Worm (Caenorhabditis elegans) whole organism, L1 larva: ENCODE results near the gene lin-2.

Experiments used
- C04F5.9 ChIP-seq: sonication (generic microtip); optimal IDR thresholded peaks from 2 replicates; lab custom pipeline; 2016; ENCODE audit warnings: missing genetic modification characterization, missing compliant biosample characterization
- C16A3.4 ChIP-seq: fragments of 150-350 bp; optimal IDR thresholded peaks from 2 replicates; lab custom pipeline; 2014; ENCODE audit warnings: missing biosample characterization, missing genetic modification characterization
- C34B4.2 ChIP-seq: sonication (generic microtip); optimal IDR thresholded peaks from 2 replicates; lab custom pipeline; 2017; ENCODE audit warnings: mild to moderate bottlenecking, missing genetic modification characterization, missing compliant biosample characterization
- Y116A8C.19 ChIP-seq: sonication (generic microtip); optimal IDR thresholded peaks from 2 replicates; lab custom pipeline; 2016; ENCODE audit warnings: missing compliant biosample characterization, missing genetic modification characterization, borderline replicate concordance
- aha-1 ChIP-seq: fragments of 150-350 bp; optimal IDR thresholded peaks from 2 replicates; lab custom pipeline; 2014; ENCODE audit warnings: missing biosample characterization, missing genetic modification characterization
- aly-2 ChIP-seq: fragments of 150-350 bp; optimal IDR thresholded peaks from 2 replicates; lab custom pipeline; 2014; ENCODE audit warnings: missing biosample characterization, missing genetic modification characterization
- blmp-1 ChIP-seq: fragments of 150-350 bp; optimal IDR thresholded peaks from 2 replicates; lab custom pipeline; 2014; ENCODE audit warnings: missing biosample characterization, missing genetic modification characterization
- ceh-63 ChIP-seq: fragments of 200-800 bp; sonication (Bioruptor generic); optimal IDR thresholded peaks from 2 replicates; lab custom pipeline; 2018; ENCODE audit warnings: mild to moderate bottlenecking, missing genetic modification characterization, missing compliant biosample characterization
- ceh-88 ChIP-seq: fragments of 200-800 bp; sonication (Bioruptor generic); IDR thresholded peaks from 2 replicates; pipeline ENCODE4 v1.3.6; 2022; ENCODE audit warnings: missing genetic modification characterization, missing compliant biosample characterization
- ces-1 ChIP-seq: fragments of 150-350 bp; optimal IDR thresholded peaks from 2 replicates; lab custom pipeline; 2014; ENCODE audit warnings: missing biosample characterization, missing genetic modification reagents, missing genetic modification characterization
- efl-3 ChIP-seq: fragments of 200-800 bp; sonication (Bioruptor generic); optimal IDR thresholded peaks from 2 replicates; lab custom pipeline; 2018; ENCODE audit warnings: mild to moderate bottlenecking, missing genetic modification characterization, missing compliant biosample characterization
- egl-27 ChIP-seq, 2 experiments: fragments of 150-350 bp in 1 of 2; sonication (generic microtip); optimal IDR thresholded peaks; 3 replicates each; lab custom pipeline; 2017 to 2018; ENCODE audit warnings: missing biosample characterization in 2 of 2, missing genetic modification characterization in 2 of 2, missing genetic modification reagents in 2 of 2
- elt-2 ChIP-seq: sonication (generic microtip); optimal IDR thresholded peaks from 2 replicates; lab custom pipeline; 2016; ENCODE audit warnings: missing genetic modification characterization, mild to moderate bottlenecking, inconsistent platforms, missing compliant biosample characterization, missing genetic modification reagents
- elt-3 ChIP-seq, 6 experiments: fragments of 150-350 bp in 1 of 6; sonication (generic microtip); optimal IDR thresholded peaks; 2 replicates each; lab custom pipeline; 2017 to 2018; ENCODE audit warnings: missing biosample characterization in 6 of 6, missing genetic modification characterization in 6 of 6, inconsistent platforms in 1 of 6
- fkh-10 ChIP-seq: sonication (generic microtip); optimal IDR thresholded peaks from 2 replicates; lab custom pipeline; 2017; ENCODE audit warnings: missing biosample characterization, missing genetic modification reagents, missing genetic modification characterization
- hlh-17 ChIP-seq: fragments of 200-800 bp; sonication (Bioruptor generic); optimal IDR thresholded peaks from 2 replicates; lab custom pipeline; 2018; ENCODE audit warnings: missing genetic modification characterization, mild to moderate bottlenecking, missing compliant biosample characterization, moderate library complexity, borderline replicate concordance
- irx-1 ChIP-seq: sonication (generic microtip); optimal IDR thresholded peaks from 2 replicates; lab custom pipeline; 2016; ENCODE audit warnings: missing genetic modification characterization, missing compliant biosample characterization
- isw-1 ChIP-seq: fragments of 200-800 bp; sonication (Bioruptor generic); IDR thresholded peaks from 2 replicates; pipeline ENCODE4 v1.3.6; 2022; ENCODE audit warnings: missing genetic modification characterization, missing compliant biosample characterization
- jun-1 ChIP-seq: fragments of 150-350 bp; optimal IDR thresholded peaks from 2 replicates; lab custom pipeline; 2014; ENCODE audit warnings: missing biosample characterization, missing genetic modification reagents, missing genetic modification characterization
- lin-13 ChIP-seq: fragments of 150-350 bp; optimal IDR thresholded peaks from 2 replicates; lab custom pipeline; 2014; ENCODE audit warnings: missing biosample characterization, missing genetic modification reagents, missing genetic modification characterization
- lin-14 ChIP-seq: fragments of 200-800 bp; sonication (Bioruptor generic); optimal IDR thresholded peaks from 2 replicates; lab custom pipeline; 2018; ENCODE audit warnings: mild to moderate bottlenecking, missing genetic modification characterization, moderate library complexity, missing compliant biosample characterization
- lin-15B ChIP-seq: fragments of 150-350 bp; sonication (generic microtip); optimal IDR thresholded peaks from 3 replicates; lab custom pipeline; 2014; ENCODE audit warnings: missing biosample characterization, missing genetic modification characterization
- lin-39 ChIP-seq: fragments of 150-350 bp; optimal IDR thresholded peaks from 2 replicates; lab custom pipeline; 2014; ENCODE audit warnings: missing biosample characterization, missing genetic modification reagents, missing genetic modification characterization
- mab-9 ChIP-seq: fragments of 200-800 bp; sonication (Bioruptor generic); IDR thresholded peaks from 2 replicates; pipeline ENCODE4 v1.3.6; 2022; ENCODE audit warnings: missing genetic modification reagents, missing genetic modification characterization, missing compliant biosample characterization
- mef-2 ChIP-seq: fragments of 150-350 bp; optimal IDR thresholded peaks from 2 replicates; lab custom pipeline; 2014; ENCODE audit warnings: missing biosample characterization, missing genetic modification characterization
- nhr-12 ChIP-seq: sonication (generic microtip); optimal IDR thresholded peaks from 2 replicates; lab custom pipeline; 2017; ENCODE audit warnings: missing biosample characterization, missing genetic modification characterization
- nhr-19 ChIP-seq: fragments of 200-800 bp; sonication (Bioruptor generic); conservative IDR thresholded peaks from 2 replicates; pipeline ENCODE4 v1.3.6; 2022; ENCODE audit warnings: missing genetic modification characterization, missing compliant biosample characterization
- nhr-20 ChIP-seq: sonication (generic microtip); optimal IDR thresholded peaks from 2 replicates; lab custom pipeline; 2016; ENCODE audit warnings: mild to moderate bottlenecking, missing genetic modification characterization, missing compliant biosample characterization
- nhr-237 ChIP-seq: fragments of 150-350 bp; optimal IDR thresholded peaks from 2 replicates; lab custom pipeline; 2014; ENCODE audit warnings: missing biosample characterization, missing genetic modification characterization
- nhr-28 ChIP-seq: fragments of 150-350 bp; optimal IDR thresholded peaks from 2 replicates; lab custom pipeline; 2014; ENCODE audit warnings: missing biosample characterization, missing genetic modification characterization
- nhr-47 ChIP-seq: sonication (generic microtip); optimal IDR thresholded peaks from 2 replicates; lab custom pipeline; 2016; ENCODE audit warnings: mild to moderate bottlenecking, missing genetic modification characterization, moderate library complexity, missing compliant biosample characterization
- nhr-71 ChIP-seq: sonication (generic microtip); optimal IDR thresholded peaks from 2 replicates; lab custom pipeline; 2016; ENCODE audit warnings: mild to moderate bottlenecking, missing genetic modification characterization, moderate library complexity, missing compliant biosample characterization
- nhr-85 ChIP-seq: sonication (generic microtip); peaks from one replicate; lab custom pipeline; 2016; ENCODE audit warnings: missing genetic modification characterization, inconsistent platforms, missing compliant biosample characterization
- pag-3 ChIP-seq: sonication (generic microtip); optimal IDR thresholded peaks from 2 replicates; lab custom pipeline; 2017; ENCODE audit warnings: missing genetic modification characterization, mild to moderate bottlenecking, missing compliant biosample characterization, antibody characterized with exemption, borderline replicate concordance; ENCODE audit not compliant: insufficient read depth
- pqm-1 ChIP-seq: sonication (generic microtip); optimal IDR thresholded peaks from 3 replicates; lab custom pipeline; 2017; ENCODE audit warnings: missing biosample characterization, missing genetic modification characterization
- rnt-1 ChIP-seq: sonication (generic microtip); optimal IDR thresholded peaks from 2 replicates; lab custom pipeline; 2016; ENCODE audit warnings: mild to moderate bottlenecking, missing genetic modification characterization, moderate library complexity, missing compliant biosample characterization
- snpc-4 ChIP-seq: fragments of 150-350 bp; optimal IDR thresholded peaks from 2 replicates; lab custom pipeline; 2014; ENCODE audit warnings: missing biosample characterization, missing genetic modification characterization
- snu-23 ChIP-seq: sonication (generic microtip); optimal IDR thresholded peaks from 2 replicates; lab custom pipeline; 2016; ENCODE audit warnings: missing genetic modification characterization, missing compliant biosample characterization
- sox-4 ChIP-seq: sonication (generic microtip); optimal IDR thresholded peaks from 2 replicates; lab custom pipeline; 2016; ENCODE audit warnings: missing genetic modification characterization, missing compliant biosample characterization
- sup-37 ChIP-seq: fragments of 200-800 bp; sonication (Bioruptor generic); optimal IDR thresholded peaks from 2 replicates; lab custom pipeline; 2018; ENCODE audit warnings: mild to moderate bottlenecking, missing genetic modification characterization, missing compliant biosample characterization
- swsn-7 ChIP-seq: sonication (generic microtip); optimal IDR thresholded peaks from 2 replicates; lab custom pipeline; 2016; ENCODE audit warnings: missing genetic modification characterization, missing compliant biosample characterization
- tbx-2 ChIP-seq: sonication (generic microtip); optimal IDR thresholded peaks from 2 replicates; lab custom pipeline; 2016; ENCODE audit warnings: missing genetic modification characterization, missing compliant biosample characterization
- unc-30 ChIP-seq: sonication (generic microtip); optimal IDR thresholded peaks from 2 replicates; lab custom pipeline; 2017; ENCODE audit warnings: missing biosample characterization, missing genetic modification characterization
- unc-62 ChIP-seq: fragments of 150-350 bp; optimal IDR thresholded peaks from 2 replicates; lab custom pipeline; 2014; ENCODE audit warnings: missing biosample characterization, missing genetic modification reagents, missing genetic modification characterization
- unc-86 ChIP-seq: sonication (generic microtip); optimal IDR thresholded peaks from 2 replicates; lab custom pipeline; 2016; ENCODE audit warnings: missing genetic modification characterization, missing compliant biosample characterization
- vab-15 ChIP-seq: sonication (generic microtip); optimal IDR thresholded peaks from 2 replicates; lab custom pipeline; 2017; ENCODE audit warnings: missing genotype, mild to moderate bottlenecking, missing genetic modification characterization, missing compliant biosample characterization
- zag-1 ChIP-seq: fragments of 150-350 bp; optimal IDR thresholded peaks from 2 replicates; lab custom pipeline; 2014; ENCODE audit warnings: missing biosample characterization, missing genetic modification characterization

Gene lin-2

DNA sequence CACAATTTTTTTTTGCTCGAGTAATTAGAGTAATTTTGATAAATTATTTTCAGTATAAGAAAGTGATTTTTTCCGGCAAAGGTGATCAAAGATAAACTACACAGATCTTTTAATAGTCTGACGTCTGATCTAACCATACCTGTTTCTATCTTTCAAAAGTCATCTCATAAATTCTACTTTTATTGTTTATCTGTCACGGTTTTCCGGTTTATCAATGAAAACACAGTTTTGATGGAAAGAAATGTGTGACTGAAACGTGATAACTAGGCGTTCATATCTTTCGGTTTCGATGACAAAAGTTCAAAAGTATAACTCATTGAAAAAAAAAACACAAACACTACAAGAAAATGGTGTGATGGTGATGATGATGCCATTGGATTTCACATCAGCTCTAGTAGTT is 8.7 kb upstream of the lin-2 start (continued):
- TF ChIP-seq pqm-1 (no peak), egl-27 (tag; optimal IDR thresholded peaks at IDR 0.05; lab: Kevin White, UChicago) (no peak), unc-86 (tag; lab: Kevin White, UChicago) (no peak), lin-14 (GFP tag; lab: Kevin White, UChicago) (peak; percentile 63), jun-1 (tag; lab: Kevin White, UChicago) (no peak), nhr-20 (tag; lab: Kevin White, UChicago) (peak; percentile 70), irx-1 (tag; lab: Kevin White, UChicago) (no peak), hlh-17 (GFP tag; lab: Kevin White, UChicago) (no peak), C34B4.2 (no peak), efl-3 (GFP tag; lab: Kevin White, UChicago) (no peak), nhr-47 (tag; lab: Kevin White, UChicago) (no peak), mab-9 (no peak), unc-62 (GFP tag; lab: Kevin White, UChicago) (no peak), isw-1 (GFP tag; lab: Robert Waterston, UW) (no peak), unc-30 (tag; lab: Kevin White, UChicago) (no peak), swsn-7 (tag; lab: Kevin White, UChicago) (no peak), rnt-1 (tag; lab: Kevin White, UChicago) (no peak), snu-23 (GFP tag; lab: Kevin White, UChicago) (peak; percentile 23), nhr-71 (tag; lab: Kevin White, UChicago) (peak; percentile 67), ces-1 (GFP tag; lab: Kevin White, UChicago) (no peak), nhr-12 (no peak), C04F5.9 (tag; lab: Kevin White, UChicago) (no peak), aly-2 (tag; lab: Kevin White, UChicago) (no peak)

- peak; percentile 15 for TF ChIP-seq rnt-1 (tag; lab: Kevin White, UChicago)
- peak; percentile 38 for TF ChIP-seq lin-14 (GFP tag; lab: Kevin White, UChicago)
- TF ChIP-seq pag-3: no peak
These were observed 2.0 kb upstream of the lin-2 start for ce11 chrX:12415832-12416231.

DNA sequence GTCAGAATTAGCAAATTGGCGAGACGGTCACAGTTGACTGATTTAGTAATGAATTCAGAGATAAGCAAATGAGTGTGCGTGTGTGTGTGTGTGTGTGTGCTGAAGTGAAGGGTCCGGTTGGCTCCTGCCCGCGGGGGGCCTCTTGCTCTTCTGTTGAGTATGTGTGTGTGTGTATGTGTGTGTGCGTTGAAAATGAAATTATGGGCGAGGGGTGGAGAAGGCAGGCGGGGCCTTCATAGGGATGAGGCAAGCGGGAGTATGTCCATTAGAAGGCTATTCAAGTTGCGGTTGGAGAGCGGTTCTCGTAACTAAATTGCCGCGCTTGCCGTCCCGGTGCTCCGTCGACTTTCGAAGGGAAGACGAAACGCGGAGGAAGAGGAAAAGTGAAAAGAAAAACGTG is 6.5 kb downstream of the lin-2 start:
- peak; percentile 78 for TF ChIP-seq lin-14 (GFP tag; lab: Kevin White, UChicago)
- no peak for TF ChIP-seq elt-3 (tag; optimal IDR thresholded peaks at IDR 0.05; lab: Kevin White, UChicago)
- no peak for TF ChIP-seq nhr-19 (GFP tag; lab: Robert Waterston, UW)
- TF ChIP-seq mef-2 (tag; lab: Kevin White, UChicago): no peak
- TF ChIP-seq pqm-1: no peak
- no peak for TF ChIP-seq ceh-88 (GFP tag; lab: Robert Waterston, UW)
- no peak for TF ChIP-seq snpc-4 (tag; lab: Kevin White, UChicago)
- no peak for TF ChIP-seq unc-62 (GFP tag; lab: Kevin White, UChicago)
- TF ChIP-seq aly-2 (tag; lab: Kevin White, UChicago): no peak
- TF ChIP-seq lin-13 (GFP tag; lab: Kevin White, UChicago): no peak
- no peak for TF ChIP-seq C34B4.2
- no peak for TF ChIP-seq lin-39 (tag; lab: Kevin White, UChicago)
- TF ChIP-seq unc-86 (tag; lab: Kevin White, UChicago): no peak
- TF ChIP-seq blmp-1 (tag; lab: Kevin White, UChicago): no peak
- TF ChIP-seq C16A3.4 (tag; lab: Kevin White, UChicago): no peak
- no peak for TF ChIP-seq Y116A8C.19 (tag; lab: Kevin White, UChicago)
- no peak for TF ChIP-seq efl-3 (GFP tag; lab: Kevin White, UChicago)
- TF ChIP-seq nhr-47 (tag; lab: Kevin White, UChicago): peak; percentile 20
- TF ChIP-seq vab-15: no peak
- no peak for TF ChIP-seq elt-2
- no peak for TF ChIP-seq sup-37
- TF ChIP-seq rnt-1 (tag; lab: Kevin White, UChicago): no peak
- no peak for TF ChIP-seq aha-1
- TF ChIP-seq nhr-71 (tag; lab: Kevin White, UChicago): peak; percentile 22
- TF ChIP-seq nhr-28 (tag; lab: Kevin White, UChicago): no peak
- peak; percentile 83 for TF ChIP-seq fkh-10 (GFP tag; lab: Kevin White, UChicago)
- no peak for TF ChIP-seq zag-1
- TF ChIP-seq sox-4 (tag; lab: Kevin White, UChicago): no peak
- peak; percentile 78 for TF ChIP-seq ces-1 (GFP tag; lab: Kevin White, UChicago)
- TF ChIP-seq jun-1 (tag; lab: Kevin White, UChicago): no peak
- TF ChIP-seq mab-9: no peak
- no peak for TF ChIP-seq hlh-17 (GFP tag; lab: Kevin White, UChicago)
- TF ChIP-seq snu-23 (GFP tag; lab: Kevin White, UChicago): no peak
- TF ChIP-seq lin-15B (tag; lab: Kevin White, UChicago): no peak
- TF ChIP-seq tbx-2 (tag; lab: Kevin White, UChicago): peak; percentile 30
- no peak for TF ChIP-seq nhr-85
- peak; percentile 8 for TF ChIP-seq swsn-7 (tag; lab: Kevin White, UChicago)
- TF ChIP-seq ceh-63 (GFP tag; lab: Kevin White, UChicago): no peak
- no peak for TF ChIP-seq nhr-237
